Worm (Caenorhabditis elegans) whole organism, L2 larva: ENCODE data around the gene srh-76.

ENCODE experiments used
- ama-1 ChIP-seq: fragments of 150-350 bp; optimal IDR thresholded peaks from 2 replicates; lab custom pipeline; 2018; ENCODE audit warnings: inconsistent platforms
- ceh-82 ChIP-seq: fragments of 150-350 bp; optimal IDR thresholded peaks from 2 replicates; lab custom pipeline; 2014; ENCODE audit warnings: missing biosample characterization, missing genetic modification characterization
- dmd-4 ChIP-seq: sonication (generic microtip); optimal IDR thresholded peaks from 2 replicates; lab custom pipeline; 2017; ENCODE audit warnings: missing biosample characterization, missing genetic modification characterization
- elt-3 ChIP-seq: sonication (generic microtip); optimal IDR thresholded peaks from 2 replicates; lab custom pipeline; 2017; ENCODE audit warnings: missing biosample characterization, missing genetic modification characterization
- nhr-11 ChIP-seq: fragments of 150-350 bp; optimal IDR thresholded peaks from 2 replicates; lab custom pipeline; 2014; ENCODE audit warnings: missing biosample characterization, missing genetic modification characterization
- nhr-12 ChIP-seq: fragments of 150-350 bp; optimal IDR thresholded peaks from 2 replicates; lab custom pipeline; 2014; ENCODE audit warnings: missing biosample characterization, missing genetic modification characterization
- nhr-237 ChIP-seq: fragments of 150-350 bp; optimal IDR thresholded peaks from 2 replicates; lab custom pipeline; 2014; ENCODE audit warnings: missing biosample characterization, missing genetic modification characterization
- nhr-25 ChIP-seq: fragments of 150-350 bp; sonication (generic microtip); optimal IDR thresholded peaks from 3 replicates; lab custom pipeline; 2014; ENCODE audit warnings: missing biosample characterization, missing genetic modification characterization
- sma-3 ChIP-seq: sonication (generic microtip); optimal IDR thresholded peaks from 2 replicates; lab custom pipeline; 2016; ENCODE audit warnings: missing genetic modification reagents, missing genetic modification characterization, missing compliant biosample characterization
- ztf-11 ChIP-seq: sonication (generic microtip); optimal IDR thresholded peaks from 2 replicates; lab custom pipeline; 2017; ENCODE audit warnings: missing biosample characterization, missing genetic modification characterization

DNA sequence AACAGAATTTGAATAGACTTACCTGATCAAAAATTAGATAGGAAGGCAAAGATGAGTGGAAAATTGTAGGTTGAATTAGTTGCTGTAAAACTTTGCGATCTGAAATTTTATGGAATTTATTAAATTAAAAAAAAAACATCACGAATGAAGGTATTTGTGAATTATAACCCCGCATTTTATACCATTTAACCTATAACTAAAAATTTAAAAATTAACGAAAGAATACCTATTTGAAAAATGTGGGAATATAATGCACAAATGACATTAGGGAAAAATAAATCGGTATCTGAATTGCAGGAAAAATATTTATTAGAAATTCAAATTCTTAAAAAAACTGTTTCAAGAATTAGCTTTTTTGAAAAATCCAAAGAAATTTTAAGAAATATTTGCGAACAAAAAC, 35.6 kb downstream of the srh-76 start, which contains the start of gene F26F12.4:
- no peak for TF ChIP-seq dmd-4 (tag; lab: Kevin White, UChicago)
- TF ChIP-seq nhr-25 (tag; lab: Kevin White, UChicago): no peak
- no peak for TF ChIP-seq elt-3
- no peak for TF ChIP-seq nhr-12 (tag; lab: Kevin White, UChicago)
- TF ChIP-seq ama-1 (lab: Kevin White, UChicago): no peak
- no peak for TF ChIP-seq nhr-11 (tag; lab: Kevin White, UChicago)
- TF ChIP-seq ztf-11 (tag; lab: Kevin White, UChicago): no peak
- TF ChIP-seq ceh-82: no peak
- no peak for TF ChIP-seq nhr-237
- TF ChIP-seq sma-3 (GFP tag; lab: Kevin White, UChicago): no peak
